Worm (Caenorhabditis elegans) whole organism, L1 larva: ENCODE measurements around the gene tre-5.

Experiments used
- dpl-1 ChIP-seq, 3 experiments: fragments of 150-350 bp in 2 of 3; sonication (generic microtip) in 1 of 3; optimal IDR thresholded peaks; 2 replicates each; lab custom pipeline; 2014 to 2017; ENCODE audit warnings: missing biosample characterization in 3 of 3, missing genetic modification characterization in 3 of 3, missing genetic modification reagents in 3 of 3
- fkh-10 ChIP-seq: sonication (generic microtip); optimal IDR thresholded peaks from 2 replicates; lab custom pipeline; 2017; ENCODE audit warnings: missing biosample characterization, missing genetic modification reagents, missing genetic modification characterization
- hlh-4 ChIP-seq: sonication (generic microtip); optimal IDR thresholded peaks from 2 replicates; lab custom pipeline; 2016; ENCODE audit warnings: mild to moderate bottlenecking, missing genetic modification characterization, missing compliant biosample characterization
- jun-1 ChIP-seq: fragments of 150-350 bp; optimal IDR thresholded peaks from 2 replicates; lab custom pipeline; 2014; ENCODE audit warnings: missing biosample characterization, missing genetic modification reagents, missing genetic modification characterization
- lin-15B ChIP-seq: fragments of 150-350 bp; sonication (generic microtip); optimal IDR thresholded peaks from 3 replicates; lab custom pipeline; 2014; ENCODE audit warnings: missing biosample characterization, missing genetic modification characterization
- nhr-19 ChIP-seq: fragments of 200-800 bp; sonication (Bioruptor generic); conservative IDR thresholded peaks from 2 replicates; pipeline ENCODE4 v1.3.6; 2022; ENCODE audit warnings: missing genetic modification characterization, missing compliant biosample characterization
- nhr-77 ChIP-seq: fragments of 150-350 bp; optimal IDR thresholded peaks from 2 replicates; lab custom pipeline; 2014; ENCODE audit warnings: missing biosample characterization, missing genetic modification characterization
- snpc-4 ChIP-seq: fragments of 150-350 bp; optimal IDR thresholded peaks from 2 replicates; lab custom pipeline; 2014; ENCODE audit warnings: missing biosample characterization, missing genetic modification characterization
- unc-130 ChIP-seq: fragments of 150-350 bp; optimal IDR thresholded peaks from 2 replicates; lab custom pipeline; 2017; ENCODE audit warnings: missing biosample characterization, missing genetic modification characterization, inconsistent platforms

- no peak for TF ChIP-seq nhr-19 (GFP tag; lab: Robert Waterston, UW)
- no peak for TF ChIP-seq jun-1 (tag; lab: Kevin White, UChicago)
- no peak for TF ChIP-seq nhr-77
- TF ChIP-seq hlh-4 (tag; lab: Kevin White, UChicago): no peak
- no peak for TF ChIP-seq fkh-10
- TF ChIP-seq lin-15B (tag; lab: Kevin White, UChicago): no peak
- TF ChIP-seq unc-130: no peak
- no peak for TF ChIP-seq snpc-4 (tag; lab: Kevin White, UChicago)
- no peak for TF ChIP-seq dpl-1 (GFP tag; optimal IDR thresholded peaks at IDR 0.05; lab: Kevin White, UChicago)
Measured at ce11 chrII:57370-57769, 2.3 kb upstream of the tre-5 start, which contains the start of gene ascc-1.
